Fruit fly (Drosophila melanogaster) whole organism, embryonic: ENCODE data around the gene Gmap.

Experiments
- Abd-B ChIP-seq: fragments of 200-800 bp; sonication (Bioruptor generic); optimal IDR thresholded peaks from 2 replicates; lab custom pipeline; 2018; ENCODE audit warnings: missing biosample characterization, mild to moderate bottlenecking, missing genetic modification characterization, moderate library complexity
- Asciz ChIP-seq: fragments of 200-800 bp; sonication (Bioruptor generic); optimal IDR thresholded peaks from 2 replicates; lab custom pipeline; 2017; ENCODE audit warnings: missing biosample characterization, mild to moderate bottlenecking, missing genetic modification characterization, missing genetic modification reagents
- Blimp-1 ChIP-seq: fragments of 200-800 bp; sonication (Bioruptor generic); optimal IDR thresholded peaks from 3 replicates; lab custom pipeline; 2018; ENCODE audit warnings: missing biosample characterization, missing genetic modification characterization, mild to moderate bottlenecking, moderate library complexity, missing genetic modification reagents
- CG10543 ChIP-seq: fragments of 200-800 bp; sonication (Bioruptor generic); optimal IDR thresholded peaks from 3 replicates; lab custom pipeline; 2017; ENCODE audit warnings: missing biosample characterization, mild to moderate bottlenecking, missing genetic modification characterization, moderate library complexity
- CG12155 ChIP-seq: fragments of 200-800 bp; sonication (Bioruptor generic); optimal IDR thresholded peaks from 3 replicates; lab custom pipeline; 2016; ENCODE audit warnings: missing biosample characterization, missing genetic modification characterization
- CG12744 ChIP-seq: fragments of 200-800 bp; sonication (Bioruptor generic); optimal IDR thresholded peaks from 2 replicates; lab custom pipeline; 2016; ENCODE audit warnings: missing biosample characterization, missing genetic modification characterization
- CG13123 ChIP-seq: fragments of 200-800 bp; sonication (Bioruptor generic); optimal IDR thresholded peaks from 2 replicates; lab custom pipeline; 2016; ENCODE audit warnings: missing biosample characterization, missing genetic modification characterization
- CG14860 ChIP-seq: fragments of 200-800 bp; sonication (Bioruptor generic); IDR thresholded peaks from 3 replicates; pipeline ENCODE4 v1.3.6; 2022; ENCODE audit warnings: missing biosample characterization, missing genetic modification characterization; ENCODE audit not compliant: partially characterized antibody
- CG14965 ChIP-seq: fragments of 200-800 bp; sonication (Bioruptor generic); optimal IDR thresholded peaks from 2 replicates; lab custom pipeline; 2016; ENCODE audit warnings: missing biosample characterization, missing genetic modification characterization, borderline replicate concordance
- CG15073 ChIP-seq: fragments of 200-800 bp; sonication (Bioruptor generic); optimal IDR thresholded peaks from 2 replicates; lab custom pipeline; 2016; ENCODE audit warnings: missing biosample characterization, missing genetic modification characterization
- CG17612 ChIP-seq: fragments of 200-800 bp; sonication (Bioruptor generic); IDR thresholded peaks from 2 replicates; pipeline ENCODE4 v1.3.6; 2022; ENCODE audit warnings: missing biosample characterization, missing genetic modification characterization
- CG17802 ChIP-seq: fragments of 200-800 bp; sonication (Bioruptor generic); optimal IDR thresholded peaks from 2 replicates; lab custom pipeline; 2018; ENCODE audit warnings: missing biosample characterization, mild to moderate bottlenecking, missing genetic modification characterization, moderate library complexity
- CG1792 ChIP-seq: fragments of 200-800 bp; sonication (Bioruptor generic); optimal IDR thresholded peaks from 2 replicates; lab custom pipeline; 2016; ENCODE audit warnings: missing biosample characterization, missing genetic modification characterization
- CG18599 ChIP-seq: fragments of 200-800 bp; sonication (Bioruptor generic); optimal IDR thresholded peaks from 3 replicates; lab custom pipeline; 2017; ENCODE audit warnings: missing biosample characterization, missing genetic modification characterization, mild to moderate bottlenecking, moderate library complexity, missing genetic modification reagents
- CG31365 ChIP-seq: fragments of 200-800 bp; sonication (Bioruptor generic); optimal IDR thresholded peaks from 2 replicates; lab custom pipeline; 2018; ENCODE audit warnings: missing biosample characterization, mild to moderate bottlenecking, missing genetic modification characterization
- CG3838 ChIP-seq: fragments of 200-800 bp; sonication (Bioruptor generic); optimal IDR thresholded peaks from 3 replicates; lab custom pipeline; 2016; ENCODE audit warnings: missing biosample characterization, missing genetic modification characterization
- CG43689 ChIP-seq: fragments of 200-800 bp; sonication (Bioruptor generic); IDR thresholded peaks from 2 replicates; pipeline ENCODE4 v1.3.6; 2022; ENCODE audit warnings: missing biosample characterization, missing genetic modification characterization
- CG8359 ChIP-seq: fragments of 200-800 bp; sonication (Bioruptor generic); optimal IDR thresholded peaks from 2 replicates; lab custom pipeline; 2017; ENCODE audit warnings: missing biosample characterization, mild to moderate bottlenecking, missing genetic modification characterization, borderline replicate concordance
- CG8924 ChIP-seq: fragments of 200-800 bp; optimal IDR thresholded peaks from 3 replicates; lab custom pipeline; 2019; ENCODE audit warnings: missing biosample characterization, mild to moderate bottlenecking, missing genetic modification characterization, moderate library complexity
- Drgx ChIP-seq: fragments of 200-800 bp; sonication (Bioruptor generic); IDR thresholded peaks from 2 replicates; pipeline ENCODE4 v1.3.6; 2022; ENCODE audit warnings: missing biosample characterization, missing genetic modification characterization
- HHEX ChIP-seq: fragments of 200-800 bp; sonication (Bioruptor generic); optimal IDR thresholded peaks from 3 replicates; lab custom pipeline; 2017; ENCODE audit warnings: missing biosample characterization, mild to moderate bottlenecking, missing genetic modification characterization, missing genetic modification reagents
- Hr39 ChIP-seq: fragments of >200 bp; optimal IDR thresholded peaks from 2 replicates; lab custom pipeline; 2017
- Hsf ChIP-seq: fragments of 200-800 bp; sonication (Bioruptor generic); optimal IDR thresholded peaks from 3 replicates; lab custom pipeline; 2016; ENCODE audit warnings: missing biosample characterization, missing genetic modification characterization
- Jarid2 ChIP-seq: fragments of 200-800 bp; sonication (Bioruptor generic); optimal IDR thresholded peaks from 3 replicates; lab custom pipeline; 2017; ENCODE audit warnings: mild to moderate bottlenecking, missing biosample characterization, missing genetic modification reagents, missing genetic modification characterization
- MESR4 ChIP-seq: fragments of 200-800 bp; sonication (Bioruptor generic); optimal IDR thresholded peaks from 2 replicates; lab custom pipeline; 2018; ENCODE audit warnings: missing biosample characterization, mild to moderate bottlenecking, missing genetic modification characterization, moderate library complexity
- NfI ChIP-seq: fragments of 200-800 bp; sonication (Bioruptor generic); optimal IDR thresholded peaks from 3 replicates; lab custom pipeline; 2018; ENCODE audit warnings: missing biosample characterization, mild to moderate bottlenecking, missing genetic modification characterization, moderate library complexity
- Rfx ChIP-seq: fragments of 200-800 bp; sonication (Bioruptor generic); IDR thresholded peaks from 2 replicates; pipeline ENCODE4 v1.3.6; 2022; ENCODE audit warnings: missing biosample characterization, missing genetic modification characterization
- Scr ChIP-seq: fragments of 200-800 bp; sonication (Bioruptor generic); IDR thresholded peaks from 2 replicates; pipeline ENCODE4 v1.3.6; 2022; ENCODE audit warnings: missing biosample characterization, missing genetic modification characterization; ENCODE audit not compliant: partially characterized antibody
- Sox102F ChIP-seq: fragments of 200-800 bp; sonication (Bioruptor generic); optimal IDR thresholded peaks from 2 replicates; lab custom pipeline; 2018; ENCODE audit warnings: missing biosample characterization, mild to moderate bottlenecking, missing genetic modification characterization, moderate library complexity
- Ssrp ChIP-seq: fragments of 200-800 bp; sonication (Bioruptor generic); optimal IDR thresholded peaks from 2 replicates; lab custom pipeline; 2018; ENCODE audit warnings: missing biosample characterization, mild to moderate bottlenecking, missing genetic modification characterization, moderate library complexity
- Taf1 ChIP-seq: fragments of 200-800 bp; sonication (Bioruptor generic); IDR thresholded peaks from 2 replicates; pipeline ENCODE4 v1.3.6; 2022; ENCODE audit warnings: missing biosample characterization, missing genetic modification characterization
- ash1 ChIP-seq: fragments of 200-800 bp; sonication (Bioruptor generic); optimal IDR thresholded peaks from 2 replicates; lab custom pipeline; 2018; ENCODE audit warnings: missing biosample characterization, mild to moderate bottlenecking, missing genetic modification characterization
- bab2 ChIP-seq: fragments of 200-800 bp; sonication (Bioruptor generic); optimal IDR thresholded peaks from 2 replicates; lab custom pipeline; 2016; ENCODE audit warnings: missing biosample characterization, missing genetic modification characterization
- cad ChIP-seq: fragments of >200 bp; optimal IDR thresholded peaks from 2 replicates; lab custom pipeline; 2017; ENCODE audit warnings: missing biosample characterization, missing genetic modification characterization
- chn ChIP-seq: fragments of 200-800 bp; sonication (Bioruptor generic); optimal IDR thresholded peaks from 2 replicates; lab custom pipeline; 2016; ENCODE audit warnings: missing biosample characterization, missing genetic modification characterization
- corto ChIP-seq: fragments of 200-800 bp; sonication (Bioruptor generic); optimal IDR thresholded peaks from 2 replicates; lab custom pipeline; 2016; ENCODE audit warnings: missing biosample characterization, mild to moderate bottlenecking, missing genetic modification characterization, moderate library complexity
- crol ChIP-seq: fragments of 200-800 bp; sonication (Bioruptor generic); IDR thresholded peaks from 2 replicates; pipeline ENCODE4 v1.3.6; 2022; ENCODE audit warnings: missing biosample characterization, missing genetic modification characterization
- cwo ChIP-seq: fragments of 200-800 bp; sonication (Bioruptor generic); optimal IDR thresholded peaks from 3 replicates; lab custom pipeline; 2017; ENCODE audit warnings: missing biosample characterization, missing genetic modification characterization, mild to moderate bottlenecking, moderate library complexity, missing genetic modification reagents
- dmrt99B ChIP-seq: fragments of 200-800 bp; sonication (Bioruptor generic); optimal IDR thresholded peaks from 2 replicates; lab custom pipeline; 2018; ENCODE audit warnings: missing biosample characterization, mild to moderate bottlenecking, missing genetic modification characterization, moderate library complexity
- en ChIP-seq: fragments of 200-800 bp; sonication (Bioruptor generic); optimal IDR thresholded peaks from 2 replicates; lab custom pipeline; 2016; ENCODE audit warnings: missing biosample characterization, missing genetic modification characterization
- fd102C ChIP-seq: fragments of 200-800 bp; sonication (Bioruptor generic); optimal IDR thresholded peaks from 2 replicates; lab custom pipeline; 2018; ENCODE audit warnings: missing biosample characterization, mild to moderate bottlenecking, missing genetic modification characterization, moderate library complexity
- grn ChIP-seq: fragments of 200-800 bp; sonication (Bioruptor generic); optimal IDR thresholded peaks from 3 replicates; lab custom pipeline; 2017; ENCODE audit warnings: missing biosample characterization, missing genetic modification characterization
- lilli ChIP-seq: fragments of 200-800 bp; sonication (Bioruptor generic); optimal IDR thresholded peaks from 3 replicates; lab custom pipeline; 2016; ENCODE audit warnings: missing biosample characterization, missing genetic modification characterization
- lola ChIP-seq, 3 experiments: fragments of >200 bp in 2 of 3; fragments of 200-800 bp in 1 of 3; sonication (Bioruptor generic) in 1 of 3; optimal IDR thresholded peaks; 2 replicates each; lab custom pipeline; 2017 to 2019; ENCODE audit warnings: missing biosample characterization in 3 of 3, missing genetic modification characterization in 3 of 3, mild to moderate bottlenecking in 1 of 3, moderate library complexity in 1 of 3
- oc ChIP-seq: fragments of 200-800 bp; sonication (Bioruptor generic); optimal IDR thresholded peaks from 2 replicates; lab custom pipeline; 2018; ENCODE audit warnings: missing biosample characterization, mild to moderate bottlenecking, missing genetic modification characterization, moderate library complexity
- pum ChIP-seq: fragments of 200-800 bp; sonication (Bioruptor generic); optimal IDR thresholded peaks from 2 replicates; lab custom pipeline; 2016; ENCODE audit warnings: missing biosample characterization, missing genetic modification characterization
- sens ChIP-seq: fragments of 200-800 bp; sonication (Bioruptor generic); peaks from one replicate; lab custom pipeline; 2016; ENCODE audit warnings: missing biosample characterization, missing genetic modification characterization
- stc ChIP-seq: fragments of 200-800 bp; sonication (Bioruptor generic); IDR thresholded peaks from 2 replicates; pipeline ENCODE4 v1.3.6; 2022; ENCODE audit warnings: missing biosample characterization, missing genetic modification characterization
- wdn ChIP-seq: fragments of 200-800 bp; sonication (Bioruptor generic); IDR thresholded peaks from 2 replicates; pipeline ENCODE4 v1.3.6; 2022; ENCODE audit warnings: missing biosample characterization, missing genetic modification characterization

The Gmap gene

DNA sequence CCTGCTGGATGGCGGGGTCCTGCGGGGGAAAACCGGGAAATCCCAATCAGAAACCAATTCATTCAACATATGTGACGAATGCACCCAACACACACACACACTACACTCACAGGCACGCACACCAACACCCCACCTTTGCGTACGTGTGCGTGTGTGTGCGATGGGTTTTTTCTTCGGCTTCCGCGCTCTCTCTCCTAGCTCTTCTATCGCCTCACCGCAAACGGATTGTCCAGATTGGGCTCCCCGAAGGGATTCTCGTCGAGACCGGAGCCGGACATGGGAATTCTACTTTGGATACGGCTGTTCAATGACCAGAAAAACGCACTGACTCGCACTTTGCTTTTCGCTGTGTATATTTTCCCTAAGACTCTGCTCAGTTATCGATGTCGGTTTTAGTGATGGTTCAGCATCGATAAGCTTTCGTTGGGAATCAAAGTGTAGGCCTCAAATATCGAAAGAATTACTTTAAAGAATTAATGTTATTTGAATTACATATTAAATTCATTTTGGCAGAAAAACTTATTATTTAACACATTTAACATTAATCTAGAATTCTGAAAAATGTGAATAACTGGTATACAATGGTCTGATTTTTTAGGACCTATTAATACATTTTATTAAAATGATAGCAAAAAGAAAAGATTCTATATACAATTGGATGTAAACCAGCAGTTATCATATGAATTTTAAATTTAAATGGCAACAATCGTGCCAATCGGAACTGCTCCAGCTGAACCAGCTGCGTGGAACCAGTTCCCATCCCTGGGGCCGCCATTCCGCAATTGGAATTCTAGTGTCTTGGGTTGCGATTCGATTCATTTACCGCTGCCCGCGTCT is 37.0 kb upstream of the Gmap start, which contains the start of the genes Scamp and Ahcy (continued):
- TF ChIP-seq CG1792 = no peak
- no peak for TF ChIP-seq stc (GFP tag; lab: Robert Waterston, UW)
- no peak for TF ChIP-seq CG17612 (GFP tag; lab: Robert Waterston, UW)
- TF ChIP-seq Hsf (GFP tag; lab: Kevin White, UChicago) = no peak
- TF ChIP-seq sens (GFP tag; lab: Kevin White, UChicago) = peak; percentile 70
- TF ChIP-seq chn (GFP tag; lab: Kevin White, UChicago) = no peak
- no peak for TF ChIP-seq CG14965
- TF ChIP-seq bab2 (GFP tag; lab: Kevin White, UChicago) = no peak
- no peak for TF ChIP-seq CG3838
- TF ChIP-seq CG8924 (tag; lab: Kevin White, UChicago) = no peak
- no peak for TF ChIP-seq CG18599 (GFP tag; lab: Kevin White, UChicago)
- peak in 1 of 3 experiments; percentile 10 for TF ChIP-seq lola (GFP tag; optimal IDR thresholded peaks at IDR 0.05; lab: Kevin White, UChicago)
- TF ChIP-seq Abd-B (GFP tag; lab: Kevin White, UChicago) = no peak
- TF ChIP-seq HHEX (GFP tag; lab: Kevin White, UChicago) = no peak
- no peak for TF ChIP-seq corto (GFP tag; lab: Kevin White, UChicago)
- TF ChIP-seq dmrt99B = no peak
- peak; percentile 68 for TF ChIP-seq Scr (GFP tag; lab: Robert Waterston, UW)
- no peak for TF ChIP-seq CG13123 (GFP tag; lab: Kevin White, UChicago)
- no peak for TF ChIP-seq CG31365 (tag; lab: Kevin White, UChicago)
- no peak for TF ChIP-seq NfI (GFP tag; lab: Kevin White, UChicago)
- no peak for TF ChIP-seq CG43689
- peak; percentile 13 for TF ChIP-seq CG10543 (GFP tag; lab: Kevin White, UChicago)
- no peak for TF ChIP-seq Sox102F (GFP tag; lab: Kevin White, UChicago)
- TF ChIP-seq CG8359 (GFP tag; lab: Kevin White, UChicago) = no peak
- TF ChIP-seq CG12744 (GFP tag; lab: Kevin White, UChicago) = no peak
- TF ChIP-seq Jarid2 (GFP tag; lab: Kevin White, UChicago) = no peak
- no peak for TF ChIP-seq Drgx (GFP tag; lab: Robert Waterston, UW)
- peak; percentile 53; the same call in 2 of the 3 replicates for TF ChIP-seq CG14860 (GFP tag; lab: Robert Waterston, UW)
- no peak for TF ChIP-seq CG15073
- TF ChIP-seq CG12155 (GFP tag; lab: Kevin White, UChicago) = no peak
- no peak for TF ChIP-seq cad (GFP tag; lab: Kevin White, UChicago)
- peak; percentile 91 for TF ChIP-seq MESR4
- TF ChIP-seq en (GFP tag; lab: Kevin White, UChicago) = no peak
- peak; percentile 38 for TF ChIP-seq lilli (GFP tag; lab: Kevin White, UChicago)
- TF ChIP-seq pum (GFP tag; lab: Kevin White, UChicago) = no peak
- TF ChIP-seq Asciz (GFP tag; lab: Kevin White, UChicago) = no peak
- no peak for TF ChIP-seq cwo (GFP tag; lab: Kevin White, UChicago)
- no peak for TF ChIP-seq oc (tag; lab: Kevin White, UChicago)
- TF ChIP-seq CG17802 (tag; lab: Kevin White, UChicago) = no peak
- TF ChIP-seq ash1 (GFP tag; lab: Kevin White, UChicago) = no peak
- no peak for TF ChIP-seq grn (GFP tag; lab: Kevin White, UChicago)
- TF ChIP-seq Taf1 (GFP tag; lab: Robert Waterston, UW) = no peak
- 0 out of 2 replicates have a peak, but pooled peaks have one; percentile 6 for TF ChIP-seq Rfx (GFP tag; lab: Robert Waterston, UW)
- no peak for TF ChIP-seq wdn (GFP tag; lab: Robert Waterston, UW)
- TF ChIP-seq Blimp-1 (GFP tag; lab: Kevin White, UChicago) = no peak
- no peak for TF ChIP-seq Hr39 (lab: Kevin White, UChicago)
- peak; percentile 46 for TF ChIP-seq crol
- TF ChIP-seq Ssrp (tag; lab: Kevin White, UChicago) = no peak
- TF ChIP-seq fd102C = no peak
